Fruit fly (Drosophila melanogaster): Measurements from ENCODE around the gene heca.

The heca gene

DNA sequence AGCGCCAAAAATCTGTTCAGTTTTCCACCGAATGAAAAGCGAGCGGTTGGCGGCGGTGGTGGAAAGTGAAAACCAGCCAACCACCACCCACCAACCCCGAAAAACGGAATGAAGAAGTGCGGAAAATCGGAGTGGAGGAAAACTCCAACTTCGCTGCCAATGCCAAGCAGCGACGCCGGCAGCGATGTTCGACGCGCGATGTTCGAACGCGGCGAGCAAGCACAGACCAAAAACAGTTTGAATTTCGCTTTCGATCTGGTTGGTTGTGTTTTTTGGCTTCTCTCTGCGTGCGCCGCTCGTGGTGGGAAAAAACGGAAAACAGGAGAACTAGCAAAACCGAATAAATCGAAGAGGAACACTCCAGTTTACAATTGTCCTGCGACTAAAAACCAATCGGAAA lies at the start of gene heca (continued):
- no peak for TF ChIP-seq CG16779 (GFP tag; IDR thresholded peaks at IDR 0.05)
- TF ChIP-seq zen (tag; optimal IDR thresholded peaks at IDR 0.05), result no peak
- 0 out of 2 replicates have a peak, but pooled peaks have one; percentile 17 for TF ChIP-seq Atf6 (GFP tag; IDR thresholded peaks at IDR 0.05)
- no peak for TF ChIP-seq dpn (GFP tag; optimal IDR thresholded peaks at IDR 0.05)
- peak; percentile 50 for TF ChIP-seq Deaf1 (tag; optimal IDR thresholded peaks at IDR 0.05)
- peak; percentile 43; the same call in 1 of the 2 replicates for TF ChIP-seq bbx (GFP tag; IDR thresholded peaks at IDR 0.05; ENCODE audit: partially characterized antibody)
- TF ChIP-seq CG10274 (GFP tag; optimal IDR thresholded peaks at IDR 0.05), result no peak
- no peak for TF ChIP-seq aop (GFP tag; IDR thresholded peaks at IDR 0.05)
- no peak for TF ChIP-seq Oaz (GFP tag; IDR thresholded peaks at IDR 0.05)
- peak; percentile 23 for TF ChIP-seq nom (GFP tag; optimal IDR thresholded peaks at IDR 0.05)
- TF ChIP-seq CG2712 (tag; optimal IDR thresholded peaks at IDR 0.05), result no peak
- no peak for TF ChIP-seq sima (GFP tag; optimal IDR thresholded peaks at IDR 0.05)
- TF ChIP-seq CG13624 (GFP tag; optimal IDR thresholded peaks at IDR 0.05), result no peak
- TF ChIP-seq Med (GFP tag), result peak; percentile 71
- no peak for TF ChIP-seq CG13123 (GFP tag; optimal IDR thresholded peaks at IDR 0.05)
- peak; percentile 4 for TF ChIP-seq CG12769 (tag; optimal IDR thresholded peaks at IDR 0.05)
- no peak for TF ChIP-seq abd-A (tag; optimal IDR thresholded peaks at IDR 0.05)
- TF ChIP-seq hkb (optimal IDR thresholded peaks at IDR 0.05), result no peak
- no peak for TF ChIP-seq hkb (GFP tag; IDR thresholded peaks at IDR 0.05)
- peak; percentile 44; the same call in 1 of the 2 replicates for TF ChIP-seq Bgb (GFP tag; IDR thresholded peaks at IDR 0.05; ENCODE audit: partially characterized antibody)
- peak; percentile 75 for TF ChIP-seq ci (GFP tag; IDR thresholded peaks at IDR 0.05)
- TF ChIP-seq CG13775 (GFP tag; optimal IDR thresholded peaks at IDR 0.05), result no peak
- no peak for TF ChIP-seq Abd-B (GFP tag; optimal IDR thresholded peaks at IDR 0.05)
- no peak for TF ChIP-seq pan (optimal IDR thresholded peaks at IDR 0.05)
- peak in 1 of 2 experiments; percentile 14 for TF ChIP-seq pan (GFP tag; optimal IDR thresholded peaks at IDR 0.05 in 1 of 2, IDR thresholded peaks at IDR 0.05 in 1 of 2)
- no peak for TF ChIP-seq toy (GFP tag; IDR thresholded peaks at IDR 0.05)
- no peak for TF ChIP-seq Dek (tag; optimal IDR thresholded peaks at IDR 0.05)
- TF ChIP-seq ro (GFP tag; IDR thresholded peaks at IDR 0.05), result no peak
- peak; percentile 91 for TF ChIP-seq Adf1 (GFP tag; IDR thresholded peaks at IDR 0.05)
- TF ChIP-seq gce (GFP tag; IDR thresholded peaks at IDR 0.05), result no peak
- peak; percentile 99 for TF ChIP-seq Jarid2 (GFP tag; optimal IDR thresholded peaks at IDR 0.05)
- TF ChIP-seq CG13287 (GFP tag; IDR thresholded peaks at IDR 0.05; ENCODE audit: partially characterized antibody), result peak; percentile 38; the same call in 1 of the 2 replicates
- TF ChIP-seq Eip74EF (GFP tag; optimal IDR thresholded peaks at IDR 0.05), result no peak
- TF ChIP-seq pzg (GFP tag; optimal IDR thresholded peaks at IDR 0.05), result no peak
- TF ChIP-seq CG6272 (GFP tag; IDR thresholded peaks at IDR 0.05), result no peak
- no peak for TF ChIP-seq CG15011 (GFP tag; optimal IDR thresholded peaks at IDR 0.05)
- no peak for TF ChIP-seq Bdp1 (GFP tag; optimal IDR thresholded peaks at IDR 0.05)
- peak; percentile 75; the same call in 1 of the 4 replicates for TF ChIP-seq chinmo (GFP tag; IDR thresholded peaks at IDR 0.05; ENCODE audit: partially characterized antibody)
- TF ChIP-seq Meics (GFP tag; optimal IDR thresholded peaks at IDR 0.05), result no peak
- TF ChIP-seq CG1792 (GFP tag; optimal IDR thresholded peaks at IDR 0.05), result no peak
- TF ChIP-seq yki (optimal IDR thresholded peaks at IDR 0.05), result no peak
- peak; percentile 51; the same call in 1 of the 2 replicates for TF ChIP-seq seq (GFP tag; IDR thresholded peaks at IDR 0.05)
- no peak for TF ChIP-seq CG9876 (GFP tag; optimal IDR thresholded peaks at IDR 0.05)
- TF ChIP-seq CG14710 (tag; optimal IDR thresholded peaks at IDR 0.05), result no peak
- no peak for TF ChIP-seq dysf (GFP tag; IDR thresholded peaks at IDR 0.05)
- peak; percentile 93 for TF ChIP-seq Nf-YC (tag; optimal IDR thresholded peaks at IDR 0.05)
- TF ChIP-seq CG4360 (GFP tag; IDR thresholded peaks at IDR 0.05), result peak; percentile 42; the same call in 1 of the 2 replicates
- no peak for TF ChIP-seq CG31224 (GFP tag; IDR thresholded peaks at IDR 0.05)
- TF ChIP-seq E2f1 (GFP tag; IDR thresholded peaks at IDR 0.05), result 0 out of 2 replicates have a peak, but pooled peaks have one; percentile 24
- TF ChIP-seq CG5180 (GFP tag; optimal IDR thresholded peaks at IDR 0.05), result peak; percentile 98
- TF ChIP-seq pum (GFP tag; optimal IDR thresholded peaks at IDR 0.05), result no peak
